Worm (Caenorhabditis elegans) whole organism, L4 larva: ENCODE data around the gene flp-23.

Experiments
- F37D6.2 ChIP-seq: sonication (generic microtip); optimal IDR thresholded peaks from 2 replicates; lab custom pipeline; 2016; ENCODE audit warnings: mild to moderate bottlenecking, missing genetic modification characterization, missing compliant biosample characterization
- T26A8.4 ChIP-seq: fragments of 200-800 bp; sonication (Bioruptor generic); IDR thresholded peaks from 2 replicates; pipeline ENCODE4 v1.3.6; 2022; ENCODE audit warnings: missing genetic modification characterization, missing compliant biosample characterization
- Y48G9A.11 ChIP-seq: fragments of 200-800 bp; sonication (Bioruptor generic); IDR thresholded peaks from 2 replicates; pipeline ENCODE4 v1.3.6; 2022; ENCODE audit warnings: missing genetic modification reagents, missing genetic modification characterization, missing compliant biosample characterization
- Y5F2A.4 ChIP-seq: fragments of 200-800 bp; sonication (Bioruptor generic); optimal IDR thresholded peaks from 2 replicates; lab custom pipeline; 2018; ENCODE audit warnings: mild to moderate bottlenecking, missing genetic modification characterization, missing compliant biosample characterization
- aha-1 ChIP-seq: fragments of 150-350 bp; peaks from one replicate; lab custom pipeline; 2014; ENCODE audit warnings: missing biosample characterization, missing genetic modification characterization
- ceh-44 ChIP-seq: fragments of 200-800 bp; sonication (Bioruptor generic); IDR thresholded peaks from 2 replicates; pipeline ENCODE4 v1.3.6; 2022; ENCODE audit warnings: missing genetic modification reagents, missing genetic modification characterization, missing compliant biosample characterization
- ces-1 ChIP-seq: fragments of 150-350 bp; sonication (generic microtip); optimal IDR thresholded peaks from 4 replicates; lab custom pipeline; 2014; ENCODE audit warnings: missing biosample characterization, missing genetic modification reagents, missing genetic modification characterization
- daf-12 ChIP-seq: fragments of 150-350 bp; optimal IDR thresholded peaks from 2 replicates; lab custom pipeline; 2014; ENCODE audit warnings: missing biosample characterization, missing genetic modification reagents, missing genetic modification characterization
- daf-19 ChIP-seq: fragments of 200-800 bp; sonication (Bioruptor generic); conservative IDR thresholded peaks from 2 replicates; pipeline ENCODE4 v1.3.6; 2022; ENCODE audit warnings: missing genetic modification characterization, missing compliant biosample characterization
- dmd-8 ChIP-seq: fragments of 200-800 bp; sonication (Bioruptor generic); IDR thresholded peaks from 2 replicates; pipeline ENCODE4 v1.3.6; 2022; ENCODE audit warnings: missing genetic modification characterization, missing compliant biosample characterization
- dpl-1 ChIP-seq: fragments of 150-350 bp; optimal IDR thresholded peaks from 2 replicates; lab custom pipeline; 2014; ENCODE audit warnings: missing biosample characterization, missing genetic modification reagents, missing genetic modification characterization
- dve-1 ChIP-seq: sonication (generic microtip); optimal IDR thresholded peaks from 2 replicates; lab custom pipeline; 2017; ENCODE audit warnings: antibody characterized with exemption, mild to moderate bottlenecking, missing genetic modification characterization, missing compliant biosample characterization; ENCODE audit not compliant: insufficient read depth
- gei-8 ChIP-seq: fragments of 200-800 bp; sonication (Bioruptor generic); optimal IDR thresholded peaks from 2 replicates; lab custom pipeline; 2018; ENCODE audit warnings: mild to moderate bottlenecking, missing genetic modification characterization, missing compliant biosample characterization
- hif-1 ChIP-seq, 2 experiments: sonication (generic microtip); optimal IDR thresholded peaks; 2 replicates each; lab custom pipeline; 2016 to 2017; ENCODE audit warnings: missing compliant biosample characterization in 2 of 2, missing genetic modification characterization in 2 of 2, missing genetic modification reagents in 2 of 2, missing genotype in 2 of 2, mild to moderate bottlenecking in 1 of 2
- hlh-30 ChIP-seq: sonication (generic microtip); optimal IDR thresholded peaks from 2 replicates; lab custom pipeline; 2017; ENCODE audit warnings: antibody characterized with exemption, mild to moderate bottlenecking, missing genetic modification characterization, missing compliant biosample characterization; ENCODE audit not compliant: insufficient read depth
- lin-15B ChIP-seq: fragments of 150-350 bp; sonication (generic microtip); optimal IDR thresholded peaks from 3 replicates; lab custom pipeline; 2014; ENCODE audit warnings: missing biosample characterization, missing genetic modification characterization
- lin-38 ChIP-seq: fragments of 200-800 bp; sonication (Bioruptor generic); IDR thresholded peaks from 2 replicates; pipeline ENCODE4 v1.3.6; 2022; ENCODE audit warnings: missing genetic modification reagents, missing genetic modification characterization, missing compliant biosample characterization
- lsy-2 ChIP-seq, 2 experiments: fragments of 150-350 bp in 1 of 2; sonication (generic microtip) in 1 of 2; optimal IDR thresholded peaks; 2 replicates each; lab custom pipeline; 2014 to 2017; ENCODE audit warnings: missing biosample characterization in 2 of 2, missing genetic modification characterization in 2 of 2
- mdl-1 ChIP-seq, 2 experiments: fragments of 150-350 bp in 1 of 2; sonication (generic microtip) in 1 of 2; optimal IDR thresholded peaks; 2 replicates each; lab custom pipeline; 2014 to 2017; ENCODE audit warnings: missing biosample characterization in 2 of 2, missing genetic modification characterization in 2 of 2
- mdt-29 ChIP-seq: fragments of 200-800 bp; sonication (Bioruptor generic); IDR thresholded peaks from 2 replicates; pipeline ENCODE4 v1.3.6; 2022; ENCODE audit warnings: missing genetic modification reagents, missing genetic modification characterization, missing compliant biosample characterization
- mes-2 ChIP-seq: sonication (generic microtip); optimal IDR thresholded peaks from 2 replicates; lab custom pipeline; 2016; ENCODE audit warnings: missing genotype, mild to moderate bottlenecking, missing genetic modification characterization, missing compliant biosample characterization; ENCODE audit not compliant: poor library complexity, severe bottlenecking
- mxl-2 ChIP-seq: fragments of 200-800 bp; sonication (Bioruptor generic); conservative IDR thresholded peaks from 2 replicates; pipeline ENCODE4 v1.3.6; 2022; ENCODE audit warnings: missing genetic modification reagents, missing genetic modification characterization, missing compliant biosample characterization
- nhr-28 ChIP-seq: fragments of 150-350 bp; optimal IDR thresholded peaks from 2 replicates; lab custom pipeline; 2014; ENCODE audit warnings: missing biosample characterization, missing genetic modification characterization
- nhr-6 ChIP-seq: fragments of 150-350 bp; optimal IDR thresholded peaks from 2 replicates; lab custom pipeline; 2014; ENCODE audit warnings: missing biosample characterization, missing genetic modification characterization
- pha-4 ChIP-seq, 2 experiments: fragments of 150-350 bp in 1 of 2; fragments of 200-800 bp in 1 of 2; sonication (Bioruptor generic) in 1 of 2; IDR thresholded peaks in 1 of 2; optimal IDR thresholded peaks in 1 of 2; 2 replicates each; pipeline versions ENCODE4 v1.3.6 to Lab custom; 2014 to 2022; ENCODE audit warnings: missing genetic modification characterization in 2 of 2, missing genetic modification reagents in 2 of 2, missing biosample characterization in 1 of 2, missing compliant biosample characterization in 1 of 2
- php-3 ChIP-seq: fragments of 200-800 bp; sonication (Bioruptor generic); IDR thresholded peaks from 2 replicates; pipeline ENCODE4 v1.3.6; 2022; ENCODE audit warnings: missing genetic modification reagents, missing genetic modification characterization, missing compliant biosample characterization
- rbr-2 ChIP-seq: sonication (generic microtip); optimal IDR thresholded peaks from 2 replicates; lab custom pipeline; 2016; ENCODE audit warnings: missing genotype, missing genetic modification characterization, missing compliant biosample characterization
- snpc-1.2 ChIP-seq: fragments of 200-800 bp; sonication (Bioruptor generic); IDR thresholded peaks from 2 replicates; pipeline ENCODE4 v1.3.6; 2022; ENCODE audit warnings: missing genetic modification reagents, missing genetic modification characterization, missing compliant biosample characterization
- snpc-4 ChIP-seq: fragments of 150-350 bp; optimal IDR thresholded peaks from 2 replicates; lab custom pipeline; 2014; ENCODE audit warnings: missing biosample characterization, missing genetic modification characterization
- unc-130 ChIP-seq: sonication (generic microtip); optimal IDR thresholded peaks from 2 replicates; lab custom pipeline; 2016; ENCODE audit warnings: missing genetic modification reagents, missing genetic modification characterization, missing compliant biosample characterization
- unc-39 ChIP-seq: sonication (generic microtip); optimal IDR thresholded peaks from 2 replicates; lab custom pipeline; 2017; ENCODE audit warnings: missing biosample characterization, missing genetic modification characterization
- unc-62 ChIP-seq, 3 experiments: fragments of 150-350 bp in 1 of 3; sonication (generic microtip); optimal IDR thresholded peaks in 2 of 3; peaks in 1 of 3; 1 replicate in 1 of 3; 2 replicates in 2 of 3; lab custom pipeline; 2014 to 2017; ENCODE audit warnings: missing biosample characterization in 3 of 3, missing genetic modification characterization in 3 of 3, missing genetic modification reagents in 3 of 3, missing genotype in 1 of 3
- vab-7 ChIP-seq: fragments of 200-800 bp; sonication (Bioruptor generic); IDR thresholded peaks from 2 replicates; pipeline ENCODE4 v1.3.6; 2022; ENCODE audit warnings: missing genetic modification reagents, missing genetic modification characterization, missing compliant biosample characterization
- zip-11 ChIP-seq: fragments of 200-800 bp; sonication (Bioruptor generic); IDR thresholded peaks from 2 replicates; pipeline ENCODE4 v1.3.6; 2022; ENCODE audit warnings: missing genetic modification characterization, missing compliant biosample characterization
- zip-2 ChIP-seq: fragments of 150-350 bp; optimal IDR thresholded peaks from 2 replicates; lab custom pipeline; 2014; ENCODE audit warnings: missing biosample characterization, missing genetic modification characterization

The flp-23 gene

DNA sequence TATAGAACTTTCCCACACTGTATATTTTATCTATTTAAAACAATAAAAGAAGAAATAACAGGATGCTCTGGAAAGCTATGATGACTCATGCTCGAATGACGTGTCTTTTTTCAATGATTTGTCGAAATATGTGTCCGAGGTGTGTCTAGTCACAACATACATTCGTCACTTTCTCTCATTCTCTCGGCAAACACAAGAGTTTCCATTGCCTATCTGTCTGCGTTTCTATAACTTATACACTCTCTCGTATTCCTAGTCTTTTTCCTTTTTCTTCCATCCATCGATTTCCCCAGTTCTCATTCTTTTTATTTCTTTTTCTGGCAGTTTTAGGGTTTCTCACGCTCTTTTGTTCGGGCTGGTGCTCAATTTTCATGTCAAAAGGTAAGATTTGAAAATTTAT, 46.1 kb downstream of the flp-23 start (continued):
- no peak for TF ChIP-seq snpc-4 (tag; lab: Kevin White, UChicago)
- TF ChIP-seq ceh-44 (GFP tag; lab: Robert Waterston, UW), result no peak
- no peak for TF ChIP-seq daf-19 (GFP tag; lab: Robert Waterston, UW)
- TF ChIP-seq snpc-1.2 (GFP tag; lab: Robert Waterston, UW), result no peak
- no peak for TF ChIP-seq T26A8.4 (GFP tag; lab: Robert Waterston, UW)
- no peak for TF ChIP-seq Y48G9A.11
- TF ChIP-seq mdl-1 (tag; optimal IDR thresholded peaks at IDR 0.05; lab: Kevin White, UChicago), result no peak
- no peak for TF ChIP-seq unc-62 (GFP tag; optimal IDR thresholded peaks at IDR 0.05 in 1 of 2; lab: Kevin White, UChicago)
- no peak for TF ChIP-seq unc-62 (tag; optimal IDR thresholded peaks at IDR 0.05; lab: Kevin White, UChicago)
- TF ChIP-seq zip-11, result no peak
- no peak for TF ChIP-seq rbr-2
- no peak for TF ChIP-seq mdt-29
- no peak for TF ChIP-seq lin-15B (tag; lab: Kevin White, UChicago)
- no peak for TF ChIP-seq unc-39
- no peak for TF ChIP-seq aha-1 (tag; lab: Kevin White, UChicago)
- no peak for TF ChIP-seq mxl-2 (GFP tag; lab: Robert Waterston, UW)
- TF ChIP-seq Y5F2A.4 (GFP tag; lab: Kevin White, UChicago), result no peak
- TF ChIP-seq daf-12 (tag; lab: Kevin White, UChicago), result no peak
- no peak for TF ChIP-seq dmd-8
- peak; percentile 94 for TF ChIP-seq nhr-28 (tag; lab: Kevin White, UChicago)

DNA sequence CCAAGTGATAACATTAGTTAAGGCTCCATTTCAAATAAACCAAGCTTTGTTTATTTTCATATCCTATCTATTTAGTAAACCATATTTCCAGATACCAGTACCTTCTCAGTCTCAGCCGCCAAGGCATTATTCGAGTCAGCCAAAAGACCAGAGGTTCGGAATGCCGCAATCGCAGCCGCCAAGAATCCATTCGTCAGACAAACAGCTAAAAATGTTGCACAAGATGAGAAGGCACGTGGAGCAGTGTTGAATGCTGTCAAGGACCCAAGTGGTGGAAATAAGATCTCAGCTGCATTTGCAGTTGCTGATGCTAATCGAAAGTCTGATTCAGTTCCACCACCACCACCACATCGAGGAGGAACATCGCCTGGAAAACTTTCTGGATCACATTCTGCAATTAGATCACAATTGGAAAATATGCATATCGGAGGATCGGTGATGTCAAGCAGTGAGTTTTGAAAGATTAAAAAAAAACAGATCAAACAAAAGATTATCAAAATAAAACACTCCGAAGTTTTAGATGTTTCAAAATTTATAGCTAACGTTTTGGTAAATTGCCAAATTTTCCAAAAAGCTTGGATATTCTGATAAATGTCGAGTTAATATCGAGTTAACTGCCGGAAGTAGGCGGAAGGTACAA, 46.8 kb downstream of the flp-23 start:
- TF ChIP-seq aha-1 (tag; lab: Kevin White, UChicago) (peak; percentile 88), Y5F2A.4 (GFP tag; lab: Kevin White, UChicago) (no peak), gei-8 (no peak), php-3 (GFP tag; lab: Robert Waterston, UW) (no peak), ces-1 (GFP tag; lab: Kevin White, UChicago) (no peak), zip-2 (tag; lab: Kevin White, UChicago) (no peak), hlh-30 (no peak), unc-62 (GFP tag; optimal IDR thresholded peaks at IDR 0.05 in 1 of 2; lab: Kevin White, UChicago) (peak in 1 of 2 experiments; percentile 98), unc-62 (tag; optimal IDR thresholded peaks at IDR 0.05; lab: Kevin White, UChicago) (no peak)

DNA sequence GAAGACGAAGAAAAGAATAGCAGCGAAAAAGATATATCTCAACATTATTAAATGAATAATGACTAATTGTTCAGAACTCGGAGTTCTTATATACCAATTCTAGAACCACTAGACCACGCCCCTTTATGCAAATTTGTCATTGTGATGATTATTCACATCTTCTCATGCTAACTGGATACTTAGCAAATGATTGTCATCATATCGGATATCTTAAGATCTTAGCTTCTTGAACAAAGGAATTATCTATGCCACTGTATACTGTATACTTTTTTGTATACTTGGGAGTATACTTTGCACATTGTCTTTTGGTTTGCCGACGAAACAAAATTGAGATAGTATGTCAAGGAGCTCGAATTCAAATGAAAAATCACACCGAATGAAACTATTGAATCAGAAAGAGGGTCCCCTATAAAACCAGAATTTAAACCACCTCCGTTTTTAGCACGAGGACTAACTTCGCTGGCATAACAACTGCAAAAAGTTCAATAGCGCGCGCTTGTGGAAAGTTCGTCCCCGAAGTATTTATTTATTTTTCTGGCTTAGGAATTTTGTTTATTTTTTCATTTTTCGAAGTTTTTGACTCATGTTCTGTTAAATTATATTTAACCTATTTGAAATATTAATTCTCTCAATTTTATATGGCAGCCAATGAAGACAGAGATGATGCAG, 49.9 kb downstream of the flp-23 start, which contains the start of the genes sdz-1 and vps-33.1:
Gene sdz-1, minus strand, starts transcription at position 51 of the 669 bp plus-strand sequence.
Gene vps-33.1, plus strand, starts transcription at position 639 of the 669 bp plus-strand sequence.
- TF ChIP-seq dpl-1 (GFP tag; lab: Kevin White, UChicago) (peak; percentile 77), zip-11 (no peak), pha-4 (GFP tag; IDR thresholded peaks at IDR 0.05; lab: Robert Waterston, UW) (no peak), pha-4 (tag; optimal IDR thresholded peaks at IDR 0.05; lab: Kevin White, UChicago) (peak; percentile 21), Y48G9A.11 (no peak), dve-1 (tag; lab: Kevin White, UChicago) (peak; percentile 18), lsy-2 (tag; optimal IDR thresholded peaks at IDR 0.05; lab: Kevin White, UChicago) (peak in 1 of 2 experiments; percentile 67), nhr-6 (tag; lab: Kevin White, UChicago) (peak; percentile 80), vab-7 (GFP tag; lab: Robert Waterston, UW) (no peak), lin-38 (GFP tag; lab: Robert Waterston, UW) (peak; percentile 73), hif-1 (tag; optimal IDR thresholded peaks at IDR 0.05; lab: Kevin White, UChicago) (peak in 1 of 2 experiments; percentile 60), nhr-28 (tag; lab: Kevin White, UChicago) (peak; percentile 4), F37D6.2 (no peak), mes-2 (tag; lab: Kevin White, UChicago) (peak; percentile 96), mdl-1 (tag; optimal IDR thresholded peaks at IDR 0.05; lab: Kevin White, UChicago) (peak in 1 of 2 experiments; percentile 35), hlh-30 (peak; percentile 81), unc-130 (peak; percentile 62)
- TF ChIP-seq, all 104 proteins: peak for 12
